Worm (Caenorhabditis elegans) whole organism, L4 larva: ENCODE data around the gene rle-1.

Experiments used
- F44E2.7 ChIP-seq: fragments of 200-800 bp; sonication (Bioruptor generic); IDR thresholded peaks from 2 replicates; pipeline ENCODE4 v2.1.2; 2022; ENCODE audit warnings: missing genetic modification characterization, missing compliant biosample characterization
- dpl-1 ChIP-seq: fragments of 150-350 bp; optimal IDR thresholded peaks from 2 replicates; lab custom pipeline; 2014; ENCODE audit warnings: missing biosample characterization, missing genetic modification reagents, missing genetic modification characterization
- duxl-1 ChIP-seq: sonication (generic microtip); optimal IDR thresholded peaks from 2 replicates; lab custom pipeline; 2016; ENCODE audit warnings: mild to moderate bottlenecking, missing genetic modification characterization, moderate library complexity, missing compliant biosample characterization; ENCODE audit not compliant: poor library complexity
- fos-1 ChIP-seq: fragments of 150-350 bp; optimal IDR thresholded peaks from 2 replicates; lab custom pipeline; 2014; ENCODE audit warnings: missing biosample characterization, missing genetic modification characterization
- mep-1 ChIP-seq: fragments of 150-350 bp; sonication (generic microtip); optimal IDR thresholded peaks from 3 replicates; lab custom pipeline; 2014; ENCODE audit warnings: missing biosample characterization, missing genetic modification characterization
- nhr-28 ChIP-seq: fragments of 150-350 bp; optimal IDR thresholded peaks from 2 replicates; lab custom pipeline; 2014; ENCODE audit warnings: missing biosample characterization, missing genetic modification characterization
- nhr-77 ChIP-seq: fragments of 150-350 bp; optimal IDR thresholded peaks from 2 replicates; lab custom pipeline; 2014; ENCODE audit warnings: missing biosample characterization, missing genetic modification characterization
- unc-62 ChIP-seq, 3 experiments: fragments of 150-350 bp in 1 of 3; sonication (generic microtip); optimal IDR thresholded peaks in 2 of 3; peaks in 1 of 3; 1 replicate in 1 of 3; 2 replicates in 2 of 3; lab custom pipeline; 2014 to 2017; ENCODE audit warnings: missing biosample characterization in 3 of 3, missing genetic modification characterization in 3 of 3, missing genetic modification reagents in 3 of 3, missing genotype in 1 of 3

- TF ChIP-seq unc-62 (GFP tag; optimal IDR thresholded peaks at IDR 0.05 in 1 of 2; lab: Kevin White, UChicago), result no peak
- no peak for TF ChIP-seq unc-62 (tag; optimal IDR thresholded peaks at IDR 0.05; lab: Kevin White, UChicago)
- no peak for TF ChIP-seq nhr-77
- TF ChIP-seq F44E2.7 (GFP tag; lab: Robert Waterston, UW), result no peak
- TF ChIP-seq mep-1 (tag; lab: Kevin White, UChicago), result no peak
- TF ChIP-seq fos-1 (tag; lab: Kevin White, UChicago), result no peak
- TF ChIP-seq nhr-28 (tag; lab: Kevin White, UChicago), result no peak
- TF ChIP-seq duxl-1 (tag; lab: Kevin White, UChicago), result no peak
- TF ChIP-seq dpl-1, result no peak
These were observed 3.1 kb downstream of the rle-1 start for ce11 chrIII:10939184-10939583.
